Worm (Caenorhabditis elegans): ENCODE measurements around the gene F08B12.11.

- no peak for TF ChIP-seq sea-1 (GFP tag; conservative IDR thresholded peaks at IDR 0.05)
- no peak for TF ChIP-seq ama-1 (optimal IDR thresholded peaks at IDR 0.05)
- TF ChIP-seq F13C5.2 (tag; optimal IDR thresholded peaks at IDR 0.05) = no peak
- TF ChIP-seq ceh-13 (GFP tag; optimal IDR thresholded peaks at IDR 0.05) = no peak
- no peak for TF ChIP-seq flt-1 (GFP tag; IDR thresholded peaks at IDR 0.05)
- TF ChIP-seq scrt-1 (GFP tag; IDR thresholded peaks at IDR 0.05) = no peak
- TF ChIP-seq tra-4 (tag; optimal IDR thresholded peaks at IDR 0.05) = no peak
- TF ChIP-seq hmg-4 (GFP tag; optimal IDR thresholded peaks at IDR 0.05) = no peak
- no peak for TF ChIP-seq pes-1 (GFP tag; IDR thresholded peaks at IDR 0.05)
Observed at ce11 chrX:11367087-11367486, 17.8 kb upstream of the F08B12.11 start.

Measured in whole organism, early embryonic.